Worm (Caenorhabditis elegans) whole organism, L3 larva: ENCODE results near the gene Y105C5B.17.

Experiments used
- aly-2 ChIP-seq: fragments of 150-350 bp; optimal IDR thresholded peaks from 2 replicates; lab custom pipeline; 2014; ENCODE audit warnings: missing biosample characterization, missing genetic modification characterization
- ceh-82 ChIP-seq: fragments of 150-350 bp; optimal IDR thresholded peaks from 2 replicates; lab custom pipeline; 2014; ENCODE audit warnings: missing biosample characterization, missing genetic modification characterization
- egl-27 ChIP-seq: sonication (generic microtip); optimal IDR thresholded peaks from 4 replicates; lab custom pipeline; 2017; ENCODE audit warnings: missing biosample characterization, missing genetic modification reagents, missing genetic modification characterization
- elt-1 ChIP-seq: fragments of 150-350 bp; optimal IDR thresholded peaks from 2 replicates; lab custom pipeline; 2014; ENCODE audit warnings: missing biosample characterization, missing genetic modification characterization
- elt-3 ChIP-seq, 3 experiments: fragments of 150-350 bp in 1 of 3; sonication (generic microtip) in 2 of 3; optimal IDR thresholded peaks; 2 replicates in 2 of 3; 4 replicates in 1 of 3; lab custom pipeline; 2014 to 2017; ENCODE audit warnings: missing biosample characterization in 3 of 3, missing genetic modification characterization in 3 of 3
- eor-1 ChIP-seq, 2 experiments: fragments of 150-350 bp; optimal IDR thresholded peaks; 2 replicates each; lab custom pipeline; 2014 to 2018; ENCODE audit warnings: missing biosample characterization in 2 of 2, missing genetic modification characterization in 2 of 2
- nhr-23 ChIP-seq: fragments of 150-350 bp; optimal IDR thresholded peaks from 2 replicates; lab custom pipeline; 2014; ENCODE audit warnings: missing biosample characterization, missing genetic modification reagents, missing genetic modification characterization
- pha-4 ChIP-seq: fragments of 150-350 bp; optimal IDR thresholded peaks from 2 replicates; lab custom pipeline; 2014; ENCODE audit warnings: missing biosample characterization, missing genetic modification reagents, missing genetic modification characterization
- skn-1 ChIP-seq: fragments of 150-350 bp; optimal IDR thresholded peaks from 2 replicates; lab custom pipeline; 2014; ENCODE audit warnings: missing biosample characterization, missing genetic modification characterization
- zag-1 ChIP-seq: fragments of 150-350 bp; optimal IDR thresholded peaks from 2 replicates; lab custom pipeline; 2014; ENCODE audit warnings: missing biosample characterization, missing genetic modification characterization

DNA sequence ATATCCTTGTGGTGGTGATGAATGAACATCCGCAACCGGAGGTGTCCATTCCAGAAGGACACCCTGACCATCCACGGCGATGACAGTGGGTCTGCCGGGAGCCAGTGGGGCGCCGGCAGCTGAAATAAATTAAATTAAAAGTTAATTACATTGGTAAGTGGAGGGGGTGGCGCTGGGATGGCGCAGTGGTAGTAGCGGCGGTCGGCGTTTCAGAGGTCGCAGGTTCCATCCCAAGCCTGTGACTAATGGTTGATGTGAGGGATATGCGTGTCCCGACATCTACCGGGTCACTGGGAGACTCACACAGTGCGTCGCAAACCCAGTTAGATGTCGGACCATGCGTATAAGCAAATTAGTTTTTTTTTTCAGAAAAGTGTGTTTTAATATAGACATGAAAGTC is 42.6 kb downstream of the Y105C5B.17 start:
- TF ChIP-seq zag-1: no peak
- no peak for TF ChIP-seq pha-4 (tag; lab: Kevin White, UChicago)
- no peak for TF ChIP-seq elt-1 (tag; lab: Kevin White, UChicago)
- no peak for TF ChIP-seq elt-3 (tag; optimal IDR thresholded peaks at IDR 0.05; lab: Kevin White, UChicago)
- TF ChIP-seq ceh-82 (tag; lab: Kevin White, UChicago): no peak
- no peak for TF ChIP-seq egl-27
- no peak for TF ChIP-seq nhr-23 (tag; lab: Kevin White, UChicago)
- no peak for TF ChIP-seq aly-2
- no peak for TF ChIP-seq skn-1 (tag; lab: Kevin White, UChicago)
- no peak for TF ChIP-seq eor-1 (tag; optimal IDR thresholded peaks at IDR 0.05; lab: Kevin White, UChicago)
